Worm (Caenorhabditis elegans): ENCODE measurements around the gene F38A5.8.

- TF ChIP-seq dao-5 (tag; optimal IDR thresholded peaks at IDR 0.05) (no peak), him-1 (tag; optimal IDR thresholded peaks at IDR 0.05) (no peak), W03F9.2 (tag; optimal IDR thresholded peaks at IDR 0.05) (no peak)
Observed at ce11 chrIV:6577914-6578313, 21.6 kb upstream of the F38A5.8 start, which contains the start of gene C43G2.3.

Measured in whole organism, L4/young adult.